Worm (Caenorhabditis elegans): ENCODE results near the gene Y47D7A.12.

Y47D7A.12 gene

DNA sequence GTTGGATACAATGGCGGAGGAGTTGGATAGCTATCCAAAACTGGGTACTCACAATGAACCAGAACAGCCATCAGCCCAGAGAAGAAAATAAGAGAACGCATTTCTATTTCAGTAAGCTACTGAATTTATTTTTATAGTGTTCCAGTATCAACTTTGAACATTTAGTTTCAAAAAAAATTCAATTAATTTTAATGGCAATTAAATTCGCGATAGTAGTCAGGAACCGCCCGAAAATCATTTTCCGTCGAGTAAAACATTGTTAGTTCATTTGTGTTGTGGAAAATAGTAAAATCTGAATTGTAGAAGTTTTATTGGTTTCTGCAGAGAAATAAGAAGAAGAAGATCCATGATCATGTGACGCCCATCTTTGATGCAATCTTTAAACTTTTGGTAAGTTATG, 11.4 kb downstream of the Y47D7A.12 start, which contains the start of gene Y47D7A.6:
Gene Y47D7A.6 (minus strand): TSS at position 101 of the 400 bp plus-strand sequence.
- TF ChIP-seq ama-1 (optimal IDR thresholded peaks at IDR 0.05) = no peak
- no peak for TF ChIP-seq ceh-13 (GFP tag; optimal IDR thresholded peaks at IDR 0.05)
- TF ChIP-seq scrt-1 (GFP tag; IDR thresholded peaks at IDR 0.05) = no peak
- no peak for TF ChIP-seq sea-1 (GFP tag; conservative IDR thresholded peaks at IDR 0.05)
- TF ChIP-seq hmg-4 (GFP tag; optimal IDR thresholded peaks at IDR 0.05) = no peak
- TF ChIP-seq ets-7 (tag; optimal IDR thresholded peaks at IDR 0.05) = no peak
- no peak for TF ChIP-seq tbx-37 (GFP tag; conservative IDR thresholded peaks at IDR 0.05)
- no peak for TF ChIP-seq tbx-11 (GFP tag; IDR thresholded peaks at IDR 0.05)
- TF ChIP-seq pes-1 (GFP tag; IDR thresholded peaks at IDR 0.05) = no peak
- TF ChIP-seq tra-4 (tag; optimal IDR thresholded peaks at IDR 0.05) = no peak
- no peak for TF ChIP-seq aly-1 (tag; optimal IDR thresholded peaks at IDR 0.05)
- TF ChIP-seq F13C5.2 (tag; optimal IDR thresholded peaks at IDR 0.05) = no peak
- TF ChIP-seq flt-1 (GFP tag; IDR thresholded peaks at IDR 0.05) = no peak
- TF ChIP-seq hmbx-1 (tag; optimal IDR thresholded peaks at IDR 0.05) = no peak
- TF ChIP-seq hnd-1 (tag; optimal IDR thresholded peaks at IDR 0.05) = no peak
- no peak for TF ChIP-seq B0310.2 (tag; optimal IDR thresholded peaks at IDR 0.05)

- TF ChIP-seq hnd-1 (tag; optimal IDR thresholded peaks at IDR 0.05) = no peak
- TF ChIP-seq tbx-37 (GFP tag; conservative IDR thresholded peaks at IDR 0.05) = no peak
- TF ChIP-seq tbx-11 (GFP tag; IDR thresholded peaks at IDR 0.05) = no peak
- no peak for TF ChIP-seq pes-1 (GFP tag; IDR thresholded peaks at IDR 0.05)
- no peak for TF ChIP-seq ama-1 (optimal IDR thresholded peaks at IDR 0.05)
- no peak for TF ChIP-seq sea-1 (GFP tag; conservative IDR thresholded peaks at IDR 0.05)
- no peak for TF ChIP-seq hmbx-1 (tag; optimal IDR thresholded peaks at IDR 0.05)
- TF ChIP-seq flt-1 (GFP tag; IDR thresholded peaks at IDR 0.05) = no peak
- no peak for TF ChIP-seq ceh-36 (tag; optimal IDR thresholded peaks at IDR 0.05)
Measured at ce11 chrV:4416710-4417109, 12.8 kb downstream of the Y47D7A.12 start, which contains the start of gene Y47D7A.18. Y47D7A.18 (minus strand) TSS chrV:4416810.

ce11 chrV:4414613-4415071, 14.8 kb downstream of the Y47D7A.12 start, which contains the start of gene grl-5:
grl-5 (minus strand) TSS chrV:4414663.
- TF ChIP-seq ets-7 (tag; optimal IDR thresholded peaks at IDR 0.05) (no peak), tbx-37 (GFP tag; conservative IDR thresholded peaks at IDR 0.05) (no peak), F13C5.2 (tag; optimal IDR thresholded peaks at IDR 0.05) (no peak), pes-1 (GFP tag; IDR thresholded peaks at IDR 0.05) (no peak), hnd-1 (tag; optimal IDR thresholded peaks at IDR 0.05) (no peak), scrt-1 (GFP tag; IDR thresholded peaks at IDR 0.05) (no peak)

- TF ChIP-seq scrt-1 (GFP tag; IDR thresholded peaks at IDR 0.05) (no peak), tra-4 (tag; optimal IDR thresholded peaks at IDR 0.05) (no peak), ama-1 (optimal IDR thresholded peaks at IDR 0.05) (no peak), ceh-13 (GFP tag; optimal IDR thresholded peaks at IDR 0.05) (no peak), hnd-1 (tag; optimal IDR thresholded peaks at IDR 0.05) (no peak), ets-7 (tag; optimal IDR thresholded peaks at IDR 0.05) (no peak), tbx-11 (GFP tag; IDR thresholded peaks at IDR 0.05) (no peak), F13C5.2 (tag; optimal IDR thresholded peaks at IDR 0.05) (no peak), sea-1 (GFP tag; conservative IDR thresholded peaks at IDR 0.05) (no peak), pes-1 (GFP tag; IDR thresholded peaks at IDR 0.05) (no peak)
Measured at ce11 chrV:4411714-4412113, 17.8 kb downstream of the Y47D7A.12 start, which contains the start of gene Y47D7A.17. Y47D7A.17 (minus strand) TSS chrV:4411814.

DNA sequence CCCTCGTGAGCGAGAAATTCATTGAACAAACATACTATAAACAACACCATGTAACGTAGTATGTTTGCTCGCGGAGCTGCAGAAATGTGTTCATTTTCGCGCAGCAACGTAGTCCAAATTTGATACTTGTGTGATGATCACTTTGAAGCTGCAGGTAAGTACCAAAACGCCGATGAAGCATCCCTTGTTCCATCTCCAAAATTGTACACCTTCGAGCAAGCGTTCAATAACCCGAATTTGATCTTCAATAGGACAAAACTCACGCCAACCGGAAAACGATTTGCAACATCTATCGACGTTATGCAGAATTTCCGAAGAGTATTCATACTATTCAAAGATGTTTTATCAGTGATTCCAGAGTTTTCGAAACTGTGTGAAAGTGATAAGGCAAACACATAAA, 18.8 kb downstream of the Y47D7A.12 start, which contains the start of gene Y47D7A.3:
Gene Y47D7A.3 (plus strand): TSS at position 301 of the 400 bp plus-strand sequence.
- TF ChIP-seq F13C5.2 (tag; optimal IDR thresholded peaks at IDR 0.05) = no peak
- no peak for TF ChIP-seq B0310.2 (tag; optimal IDR thresholded peaks at IDR 0.05)
- no peak for TF ChIP-seq tbx-11 (GFP tag; IDR thresholded peaks at IDR 0.05)
- no peak for TF ChIP-seq flt-1 (GFP tag; IDR thresholded peaks at IDR 0.05)
- no peak for TF ChIP-seq tra-4 (tag; optimal IDR thresholded peaks at IDR 0.05)
- no peak for TF ChIP-seq hmg-4 (GFP tag; optimal IDR thresholded peaks at IDR 0.05)
- TF ChIP-seq ama-1 (optimal IDR thresholded peaks at IDR 0.05) = no peak
- TF ChIP-seq ets-7 (tag; optimal IDR thresholded peaks at IDR 0.05) = no peak
- TF ChIP-seq hmbx-1 (tag; optimal IDR thresholded peaks at IDR 0.05) = no peak
- TF ChIP-seq scrt-1 (GFP tag; IDR thresholded peaks at IDR 0.05) = no peak
- TF ChIP-seq tbx-37 (GFP tag; conservative IDR thresholded peaks at IDR 0.05) = no peak
- TF ChIP-seq hnd-1 (tag; optimal IDR thresholded peaks at IDR 0.05) = no peak
- no peak for TF ChIP-seq aly-1 (tag; optimal IDR thresholded peaks at IDR 0.05)
- TF ChIP-seq ceh-36 (tag; optimal IDR thresholded peaks at IDR 0.05) = no peak
- TF ChIP-seq ceh-13 (GFP tag; optimal IDR thresholded peaks at IDR 0.05) = no peak
- TF ChIP-seq pes-1 (GFP tag; IDR thresholded peaks at IDR 0.05) = no peak
- TF ChIP-seq sea-1 (GFP tag; conservative IDR thresholded peaks at IDR 0.05) = no peak

- TF ChIP-seq ceh-36 (tag; optimal IDR thresholded peaks at IDR 0.05) (no peak), F13C5.2 (tag; optimal IDR thresholded peaks at IDR 0.05) (no peak), tbx-37 (GFP tag; conservative IDR thresholded peaks at IDR 0.05) (no peak), pes-1 (GFP tag; IDR thresholded peaks at IDR 0.05) (no peak), sea-1 (GFP tag; conservative IDR thresholded peaks at IDR 0.05) (no peak), tbx-11 (GFP tag; IDR thresholded peaks at IDR 0.05) (no peak), B0310.2 (tag; optimal IDR thresholded peaks at IDR 0.05) (no peak), ama-1 (optimal IDR thresholded peaks at IDR 0.05) (no peak), hmbx-1 (tag; optimal IDR thresholded peaks at IDR 0.05) (no peak), ceh-13 (GFP tag; optimal IDR thresholded peaks at IDR 0.05) (no peak), flt-1 (GFP tag; IDR thresholded peaks at IDR 0.05) (no peak), aly-1 (tag; optimal IDR thresholded peaks at IDR 0.05) (no peak), hnd-1 (tag; optimal IDR thresholded peaks at IDR 0.05) (no peak)
Measured at ce11 chrV:4407519-4407918, 22.0 kb downstream of the Y47D7A.12 start, which contains the start of gene nhr-118. nhr-118 (plus strand) TSS chrV:4407819.

DNA sequence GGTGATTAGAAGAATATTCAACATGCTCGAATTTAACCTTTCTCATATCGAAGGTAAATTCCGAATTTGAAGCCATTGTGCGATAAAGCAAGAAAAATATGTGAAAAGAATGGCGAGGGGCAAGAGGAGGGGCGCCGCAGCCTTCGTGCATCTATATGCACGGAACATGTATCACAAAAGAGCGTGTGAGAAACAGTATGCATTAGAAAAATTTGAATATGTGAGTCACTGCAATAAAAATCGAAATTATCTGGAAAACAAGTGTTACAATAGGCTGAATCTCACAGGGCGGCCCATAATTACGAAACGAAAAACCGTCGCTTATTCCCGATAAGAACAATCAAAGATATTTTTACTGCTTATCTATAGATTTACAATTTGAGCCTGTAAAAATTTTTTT, 27.6 kb downstream of the Y47D7A.12 start, which contains the start of gene F13A2.5:
Gene F13A2.5 (minus strand): TSS at position 101 of the 400 bp plus-strand sequence.
- TF ChIP-seq hmbx-1 (tag; optimal IDR thresholded peaks at IDR 0.05) (no peak), hnd-1 (tag; optimal IDR thresholded peaks at IDR 0.05) (no peak), tbx-11 (GFP tag; IDR thresholded peaks at IDR 0.05) (no peak), ets-7 (tag; optimal IDR thresholded peaks at IDR 0.05) (no peak), pes-1 (GFP tag; IDR thresholded peaks at IDR 0.05) (no peak), ama-1 (optimal IDR thresholded peaks at IDR 0.05) (no peak), ceh-13 (GFP tag; optimal IDR thresholded peaks at IDR 0.05) (no peak), B0310.2 (tag; optimal IDR thresholded peaks at IDR 0.05) (no peak), aly-1 (tag; optimal IDR thresholded peaks at IDR 0.05) (no peak), F13C5.2 (tag; optimal IDR thresholded peaks at IDR 0.05) (no peak), sea-1 (GFP tag; conservative IDR thresholded peaks at IDR 0.05) (no peak), tra-4 (tag; optimal IDR thresholded peaks at IDR 0.05) (no peak), flt-1 (GFP tag; IDR thresholded peaks at IDR 0.05) (no peak), ceh-36 (tag; optimal IDR thresholded peaks at IDR 0.05) (no peak), scrt-1 (GFP tag; IDR thresholded peaks at IDR 0.05) (no peak), tbx-37 (GFP tag; conservative IDR thresholded peaks at IDR 0.05) (no peak)
